Fruit fly (Drosophila melanogaster): ENCODE results near the gene SdhD.

The SdhD gene

DNA sequence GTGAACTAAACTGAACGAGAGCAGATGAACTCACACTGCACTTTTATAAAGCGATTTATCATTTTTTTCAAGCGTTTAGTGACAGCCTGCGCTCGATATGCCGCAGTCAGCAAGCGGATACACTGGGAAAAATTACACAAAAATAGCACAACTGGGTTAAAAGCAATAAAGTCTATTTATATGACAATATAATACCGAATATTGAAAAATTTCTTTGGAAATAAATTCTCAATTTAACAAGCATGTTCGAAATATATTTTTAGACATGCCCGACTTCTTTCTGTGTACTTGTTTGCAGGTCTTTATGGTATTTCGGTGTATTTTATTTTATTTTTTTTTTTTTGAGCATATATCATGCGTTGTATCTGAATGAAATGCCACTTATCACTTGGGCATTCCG is 46.5 kb downstream of the SdhD start (continued):
- TF ChIP-seq tll (GFP tag; optimal IDR thresholded peaks at IDR 0.05): no peak
- TF ChIP-seq Neu2 (GFP tag; optimal IDR thresholded peaks at IDR 0.05; ENCODE audit: borderline replicate concordance): no peak
- TF ChIP-seq CG11085 (GFP tag; IDR thresholded peaks at IDR 0.05): 0 out of 2 replicates have a peak, but pooled peaks have one; percentile 35
- TF ChIP-seq NK7.1 (GFP tag; optimal IDR thresholded peaks at IDR 0.05): no peak
- no peak for TF ChIP-seq Hr39 (optimal IDR thresholded peaks at IDR 0.05)
- TF ChIP-seq Dip2 (GFP tag; IDR thresholded peaks at IDR 0.05): no peak
- TF ChIP-seq CG1647 (GFP tag; optimal IDR thresholded peaks at IDR 0.05): peak; percentile 12
- peak; percentile 22 for TF ChIP-seq CG9437 (GFP tag; optimal IDR thresholded peaks at IDR 0.05)
- no peak for TF ChIP-seq schlank (tag; optimal IDR thresholded peaks at IDR 0.05)
- TF ChIP-seq org-1 (GFP tag; optimal IDR thresholded peaks at IDR 0.05): peak; percentile 18
- TF ChIP-seq chif (GFP tag; optimal IDR thresholded peaks at IDR 0.05): peak; percentile 75 to 80
- TF ChIP-seq CG6254 (GFP tag; optimal IDR thresholded peaks at IDR 0.05): peak; percentile 46
- TF ChIP-seq CG15696 (tag; optimal IDR thresholded peaks at IDR 0.05): peak; percentile 75
- TF ChIP-seq sd (tag; optimal IDR thresholded peaks at IDR 0.05): peak; percentile 14
- no peak for TF ChIP-seq slou (GFP tag; optimal IDR thresholded peaks at IDR 0.05)
- TF ChIP-seq H2.0 (GFP tag; IDR thresholded peaks at IDR 0.05): peak; percentile 57
- peak; percentile 50 for TF ChIP-seq Atf-2 (GFP tag; optimal IDR thresholded peaks at IDR 0.05)
- no peak for TF ChIP-seq D (optimal IDR thresholded peaks at IDR 0.05)
- TF ChIP-seq D (GFP tag; optimal IDR thresholded peaks at IDR 0.05): peak; percentile 69
- TF ChIP-seq Taf1 (GFP tag; IDR thresholded peaks at IDR 0.05): no peak
- TF ChIP-seq fd96Cb (tag; optimal IDR thresholded peaks at IDR 0.05): peak; percentile 72
- TF ChIP-seq ara (GFP tag; IDR thresholded peaks at IDR 0.05): peak; percentile 75
- no peak for TF ChIP-seq hb (GFP tag; IDR thresholded peaks at IDR 0.05; ENCODE audit: partially characterized antibody)
- no peak for TF ChIP-seq Ada2b (GFP tag; IDR thresholded peaks at IDR 0.05)
- peak; percentile 52 for TF ChIP-seq tio (GFP tag; optimal IDR thresholded peaks at IDR 0.05)
- TF ChIP-seq Fer2 (tag; optimal IDR thresholded peaks at IDR 0.05): no peak
- no peak for TF ChIP-seq Hr78 (GFP tag; optimal IDR thresholded peaks at IDR 0.05)
- peak; percentile 82 for TF ChIP-seq nau (GFP tag; optimal IDR thresholded peaks at IDR 0.05)
- peak; percentile 29; the same call in 1 of the 3 replicates for TF ChIP-seq Optix (GFP tag; IDR thresholded peaks at IDR 0.05)
- no peak for TF ChIP-seq Trl (optimal IDR thresholded peaks at IDR 0.05)
- TF ChIP-seq Trl (GFP tag; optimal IDR thresholded peaks at IDR 0.05): peak; percentile 49
- no peak for TF ChIP-seq CG6683 (GFP tag; optimal IDR thresholded peaks at IDR 0.05)
- no peak for TF ChIP-seq zfh2 (GFP tag; optimal IDR thresholded peaks at IDR 0.05)
- TF ChIP-seq CG14667 (GFP tag; IDR thresholded peaks at IDR 0.05): peak; percentile 31
- no peak for TF ChIP-seq al (GFP tag; IDR thresholded peaks at IDR 0.05)
- no peak for TF ChIP-seq MTF-1 (GFP tag; optimal IDR thresholded peaks at IDR 0.05; ENCODE audit: borderline replicate concordance)
- TF ChIP-seq esg (GFP tag; conservative IDR thresholded peaks at IDR 0.05): peak; percentile 56
- TF ChIP-seq wek (GFP tag; optimal IDR thresholded peaks at IDR 0.05): no peak
- TF ChIP-seq stwl (tag; optimal IDR thresholded peaks at IDR 0.05): no peak
- no peak for TF ChIP-seq CkIIα-i1 (GFP tag; IDR thresholded peaks at IDR 0.05)
- no peak for TF ChIP-seq z (GFP tag; IDR thresholded peaks at IDR 0.05)
- peak; percentile 58 for TF ChIP-seq CG10366 (GFP tag; IDR thresholded peaks at IDR 0.05)
- peak; percentile 33 for TF ChIP-seq Spps (tag; optimal IDR thresholded peaks at IDR 0.05)
- TF ChIP-seq Bgb (GFP tag; IDR thresholded peaks at IDR 0.05; ENCODE audit: partially characterized antibody): no peak
- peak; percentile 48 for TF ChIP-seq CG15601 (tag; optimal IDR thresholded peaks at IDR 0.05)
- TF ChIP-seq CG9817 (tag; optimal IDR thresholded peaks at IDR 0.05): peak; percentile 34
- TF ChIP-seq otp (GFP tag; IDR thresholded peaks at IDR 0.05): peak; percentile 70; the same call in 2 of the 3 replicates
- TF ChIP-seq CG4707 (GFP tag; optimal IDR thresholded peaks at IDR 0.05): peak; percentile 31
- peak; percentile 58 for TF ChIP-seq ac (GFP tag; optimal IDR thresholded peaks at IDR 0.05)
- TF ChIP-seq dpn (GFP tag; optimal IDR thresholded peaks at IDR 0.05): peak; percentile 47 to 65
- no peak for TF ChIP-seq CG17912 (GFP tag; optimal IDR thresholded peaks at IDR 0.05)

Data from whole organism, embryonic.